Fruit fly (Drosophila melanogaster) whole organism, embryonic: Measurements from ENCODE around the gene Dok.

ENCODE experiments used
- BEAF-32 ChIP-seq: fragments of 200-800 bp; sonication (Bioruptor generic); optimal IDR thresholded peaks from 3 replicates; lab custom pipeline; 2017; ENCODE audit warnings: missing biosample characterization, missing genetic modification characterization, mild to moderate bottlenecking, moderate library complexity, missing genetic modification reagents
- BtbVII ChIP-seq: fragments of 200-800 bp; sonication (Bioruptor generic); optimal IDR thresholded peaks from 3 replicates; lab custom pipeline; 2017; ENCODE audit warnings: missing biosample characterization, mild to moderate bottlenecking, missing genetic modification characterization
- CG12219 ChIP-seq: fragments of 200-800 bp; sonication (Bioruptor generic); optimal IDR thresholded peaks from 3 replicates; lab custom pipeline; 2018; ENCODE audit warnings: missing biosample characterization, mild to moderate bottlenecking, missing genetic modification characterization
- CG12659 ChIP-seq: fragments of 200-800 bp; sonication (Bioruptor generic); optimal IDR thresholded peaks from 3 replicates; lab custom pipeline; 2017; ENCODE audit warnings: mild to moderate bottlenecking, missing biosample characterization, missing genetic modification reagents, missing genetic modification characterization
- CG14014 ChIP-seq: fragments of 200-800 bp; sonication (Bioruptor generic); IDR thresholded peaks from 2 replicates; pipeline ENCODE4 v1.3.6; 2022; ENCODE audit warnings: missing biosample characterization, missing genetic modification characterization
- CG14441 ChIP-seq: fragments of 200-800 bp; sonication (Bioruptor generic); IDR thresholded peaks from 2 replicates; pipeline ENCODE4 v1.3.6; 2022; ENCODE audit warnings: missing biosample characterization, missing genetic modification characterization
- CG15601 ChIP-seq: fragments of 200-800 bp; sonication (Bioruptor generic); optimal IDR thresholded peaks from 3 replicates; lab custom pipeline; 2019; ENCODE audit warnings: missing biosample characterization, mild to moderate bottlenecking, missing genetic modification characterization, moderate library complexity
- CG18011 ChIP-seq: fragments of 200-800 bp; sonication (Bioruptor generic); optimal IDR thresholded peaks from 2 replicates; lab custom pipeline; 2017; ENCODE audit warnings: missing biosample characterization, missing genetic modification characterization, mild to moderate bottlenecking, moderate library complexity, missing genotype
- CG2875 ChIP-seq: fragments of 200-800 bp; sonication (Bioruptor generic); optimal IDR thresholded peaks from 2 replicates; lab custom pipeline; 2017; ENCODE audit warnings: missing biosample characterization, mild to moderate bottlenecking, missing genetic modification characterization, missing genetic modification reagents
- CG30403 ChIP-seq: fragments of 200-800 bp; sonication (Bioruptor generic); optimal IDR thresholded peaks from 3 replicates; lab custom pipeline; 2016; ENCODE audit warnings: missing biosample characterization, missing genetic modification characterization
- CG31365 ChIP-seq: fragments of 200-800 bp; sonication (Bioruptor generic); optimal IDR thresholded peaks from 2 replicates; lab custom pipeline; 2018; ENCODE audit warnings: missing biosample characterization, mild to moderate bottlenecking, missing genetic modification characterization
- CG31441 ChIP-seq: fragments of 200-800 bp; sonication (Bioruptor generic); IDR thresholded peaks from 2 replicates; pipeline ENCODE4 v1.3.6; 2022; ENCODE audit warnings: missing biosample characterization, missing genetic modification characterization
- CG32767 ChIP-seq: fragments of 200-800 bp; sonication (Bioruptor generic); IDR thresholded peaks from 2 replicates; pipeline ENCODE4 v1.3.6; 2022; ENCODE audit warnings: missing biosample characterization, missing genetic modification characterization
- CG34376 ChIP-seq: fragments of 200-800 bp; sonication (Bioruptor generic); optimal IDR thresholded peaks from 2 replicates; lab custom pipeline; 2018; ENCODE audit warnings: missing biosample characterization, mild to moderate bottlenecking, missing genetic modification characterization
- CG3838 ChIP-seq: fragments of 200-800 bp; sonication (Bioruptor generic); optimal IDR thresholded peaks from 3 replicates; lab custom pipeline; 2016; ENCODE audit warnings: missing biosample characterization, missing genetic modification characterization
- CG4404 ChIP-seq: fragments of 200-800 bp; sonication (Bioruptor generic); IDR thresholded peaks from 2 replicates; pipeline ENCODE4 v1.3.6; 2022; ENCODE audit warnings: missing biosample characterization, missing genetic modification characterization
- CG8281 ChIP-seq: fragments of 200-800 bp; sonication (Bioruptor generic); optimal IDR thresholded peaks from 2 replicates; lab custom pipeline; 2018; ENCODE audit warnings: missing biosample characterization, mild to moderate bottlenecking, missing genetic modification characterization, moderate library complexity
- CG9215 ChIP-seq: fragments of 200-800 bp; sonication (Bioruptor generic); IDR thresholded peaks from 2 replicates; pipeline ENCODE4 v1.3.6; 2022; ENCODE audit warnings: missing biosample characterization, missing genetic modification characterization
- D19A ChIP-seq: fragments of 200-800 bp; optimal IDR thresholded peaks from 3 replicates; lab custom pipeline; 2019; ENCODE audit warnings: missing biosample characterization, mild to moderate bottlenecking, missing genetic modification characterization, moderate library complexity
- Dbx ChIP-seq: fragments of 200-800 bp; sonication (Bioruptor generic); IDR thresholded peaks from 3 replicates; pipeline ENCODE4 v1.3.6; 2022; ENCODE audit warnings: missing biosample characterization, missing genetic modification characterization
- Doc3 ChIP-seq: fragments of 200-800 bp; sonication (Bioruptor generic); IDR thresholded peaks from 3 replicates; pipeline ENCODE4 v1.3.6; 2022; ENCODE audit warnings: missing biosample characterization, missing genetic modification characterization; ENCODE audit not compliant: partially characterized antibody
- Gsc ChIP-seq: fragments of 200-800 bp; sonication (Bioruptor generic); IDR thresholded peaks from 2 replicates; pipeline ENCODE4 v1.3.6; 2022; ENCODE audit warnings: missing biosample characterization, missing genetic modification characterization
- HLH3B ChIP-seq: fragments of 200-800 bp; sonication (Bioruptor generic); IDR thresholded peaks from 2 replicates; pipeline ENCODE4 v1.3.6; 2022; ENCODE audit warnings: missing biosample characterization, missing genetic modification characterization
- Hey ChIP-seq: fragments of 200-800 bp; sonication (Bioruptor generic); optimal IDR thresholded peaks from 3 replicates; lab custom pipeline; 2018; ENCODE audit warnings: missing biosample characterization, mild to moderate bottlenecking, missing genetic modification characterization
- HmgZ ChIP-seq: fragments of 200-800 bp; sonication (Bioruptor generic); optimal IDR thresholded peaks from 2 replicates; lab custom pipeline; 2018; ENCODE audit warnings: missing biosample characterization, mild to moderate bottlenecking, missing genetic modification characterization
- Hr51 ChIP-seq, 2 experiments: fragments of 200-800 bp; sonication (Bioruptor generic); optimal IDR thresholded peaks; 2 replicates in 1 of 2; 3 replicates in 1 of 2; lab custom pipeline; 2016 to 2018; ENCODE audit warnings: missing biosample characterization in 2 of 2, missing genetic modification characterization in 2 of 2, mild to moderate bottlenecking in 1 of 2, moderate library complexity in 1 of 2
- Nf-YB ChIP-seq: fragments of 200-800 bp; sonication (Bioruptor generic); optimal IDR thresholded peaks from 3 replicates; lab custom pipeline; 2019; ENCODE audit warnings: missing biosample characterization, mild to moderate bottlenecking, missing genetic modification characterization, moderate library complexity
- Rfx ChIP-seq: fragments of 200-800 bp; sonication (Bioruptor generic); IDR thresholded peaks from 2 replicates; pipeline ENCODE4 v1.3.6; 2022; ENCODE audit warnings: missing biosample characterization, missing genetic modification characterization
- Sry-β ChIP-seq: fragments of 200-800 bp; sonication (Bioruptor generic); optimal IDR thresholded peaks from 2 replicates; lab custom pipeline; 2018; ENCODE audit warnings: missing biosample characterization, mild to moderate bottlenecking, missing genetic modification characterization, moderate library complexity
- Vsx1 ChIP-seq: fragments of 200-800 bp; sonication (Bioruptor generic); optimal IDR thresholded peaks from 2 replicates; lab custom pipeline; 2017; ENCODE audit warnings: missing biosample characterization, mild to moderate bottlenecking, missing genetic modification characterization, missing genetic modification reagents
- al ChIP-seq: fragments of 200-800 bp; sonication (Bioruptor generic); IDR thresholded peaks from 2 replicates; pipeline ENCODE4 v1.3.6; 2022; ENCODE audit warnings: missing biosample characterization, missing genetic modification characterization
- bowl ChIP-seq: fragments of 200-800 bp; sonication (Bioruptor generic); IDR thresholded peaks from 2 replicates; pipeline ENCODE4 v1.3.6; 2022; ENCODE audit warnings: missing biosample characterization, missing genetic modification characterization
- caup ChIP-seq: fragments of 200-800 bp; sonication (Bioruptor generic); optimal IDR thresholded peaks from 3 replicates; lab custom pipeline; 2017; ENCODE audit warnings: missing biosample characterization, mild to moderate bottlenecking, missing genetic modification characterization, moderate library complexity; ENCODE audit not compliant: severe bottlenecking
- chm ChIP-seq: fragments of 200-800 bp; sonication (Bioruptor generic); IDR thresholded peaks from 2 replicates; pipeline ENCODE4 v1.3.6; 2022; ENCODE audit warnings: missing biosample characterization, missing genetic modification characterization
- dmrt11E ChIP-seq: fragments of 200-800 bp; sonication (Bioruptor generic); optimal IDR thresholded peaks from 3 replicates; lab custom pipeline; 2018; ENCODE audit warnings: missing biosample characterization, mild to moderate bottlenecking, missing genetic modification characterization, moderate library complexity
- emc ChIP-seq: fragments of 200-800 bp; sonication (Bioruptor generic); optimal IDR thresholded peaks from 2 replicates; lab custom pipeline; 2016; ENCODE audit warnings: missing biosample characterization, missing genetic modification characterization
- insv ChIP-seq, 2 experiments: fragments of 200-800 bp; sonication (Bioruptor generic); optimal IDR thresholded peaks; 3 replicates each; lab custom pipeline; 2016 to 2018; ENCODE audit warnings: missing biosample characterization in 2 of 2, missing genetic modification characterization in 2 of 2
- lilli ChIP-seq: fragments of 200-800 bp; sonication (Bioruptor generic); optimal IDR thresholded peaks from 3 replicates; lab custom pipeline; 2016; ENCODE audit warnings: missing biosample characterization, missing genetic modification characterization
- p53 ChIP-seq: fragments of 200-800 bp; sonication (Bioruptor generic); optimal IDR thresholded peaks from 2 replicates; lab custom pipeline; 2016; ENCODE audit warnings: missing biosample characterization, missing genetic modification characterization
- peb ChIP-seq: fragments of 200-800 bp; sonication (Bioruptor generic); IDR thresholded peaks from 2 replicates; pipeline ENCODE4 v1.3.6; 2022; ENCODE audit warnings: missing biosample characterization, missing genetic modification characterization
- ro ChIP-seq: fragments of 200-800 bp; sonication (Bioruptor generic); IDR thresholded peaks from 2 replicates; pipeline ENCODE4 v1.3.6; 2022; ENCODE audit warnings: missing biosample characterization, missing genetic modification characterization
- salm ChIP-seq: fragments of 200-800 bp; sonication (Bioruptor generic); optimal IDR thresholded peaks from 2 replicates; lab custom pipeline; 2018; ENCODE audit warnings: missing biosample characterization, mild to moderate bottlenecking, missing genetic modification characterization
- sc ChIP-seq, 3 experiments: fragments of >200 bp in 2 of 3; fragments of 200-800 bp in 1 of 3; sonication (Bioruptor generic) in 1 of 3; optimal IDR thresholded peaks; 2 replicates in 2 of 3; 3 replicates in 1 of 3; lab custom pipeline; 2017; ENCODE audit warnings: mild to moderate bottlenecking in 1 of 3, missing biosample characterization in 1 of 3, missing genetic modification characterization in 1 of 3, missing genetic modification reagents in 1 of 3
- sr ChIP-seq: fragments of 200-800 bp; sonication (Bioruptor generic); IDR thresholded peaks from 3 replicates; pipeline ENCODE4 v1.3.6; 2022; ENCODE audit warnings: missing biosample characterization, missing genetic modification characterization
- twi ChIP-seq: fragments of 200-800 bp; optimal IDR thresholded peaks from 2 replicates; lab custom pipeline; 2019; ENCODE audit warnings: missing biosample characterization, mild to moderate bottlenecking, missing genetic modification characterization, moderate library complexity
- vfl ChIP-seq: fragments of 200-800 bp; sonication (Bioruptor generic); optimal IDR thresholded peaks from 2 replicates; lab custom pipeline; 2016; ENCODE audit warnings: missing biosample characterization, missing genetic modification characterization
- wdn ChIP-seq: fragments of 200-800 bp; sonication (Bioruptor generic); IDR thresholded peaks from 2 replicates; pipeline ENCODE4 v1.3.6; 2022; ENCODE audit warnings: missing biosample characterization, missing genetic modification characterization
- wek ChIP-seq: fragments of 200-800 bp; sonication (Bioruptor generic); optimal IDR thresholded peaks from 3 replicates; lab custom pipeline; 2018; ENCODE audit warnings: missing biosample characterization, mild to moderate bottlenecking, missing genetic modification characterization, moderate library complexity

Dok gene

DNA sequence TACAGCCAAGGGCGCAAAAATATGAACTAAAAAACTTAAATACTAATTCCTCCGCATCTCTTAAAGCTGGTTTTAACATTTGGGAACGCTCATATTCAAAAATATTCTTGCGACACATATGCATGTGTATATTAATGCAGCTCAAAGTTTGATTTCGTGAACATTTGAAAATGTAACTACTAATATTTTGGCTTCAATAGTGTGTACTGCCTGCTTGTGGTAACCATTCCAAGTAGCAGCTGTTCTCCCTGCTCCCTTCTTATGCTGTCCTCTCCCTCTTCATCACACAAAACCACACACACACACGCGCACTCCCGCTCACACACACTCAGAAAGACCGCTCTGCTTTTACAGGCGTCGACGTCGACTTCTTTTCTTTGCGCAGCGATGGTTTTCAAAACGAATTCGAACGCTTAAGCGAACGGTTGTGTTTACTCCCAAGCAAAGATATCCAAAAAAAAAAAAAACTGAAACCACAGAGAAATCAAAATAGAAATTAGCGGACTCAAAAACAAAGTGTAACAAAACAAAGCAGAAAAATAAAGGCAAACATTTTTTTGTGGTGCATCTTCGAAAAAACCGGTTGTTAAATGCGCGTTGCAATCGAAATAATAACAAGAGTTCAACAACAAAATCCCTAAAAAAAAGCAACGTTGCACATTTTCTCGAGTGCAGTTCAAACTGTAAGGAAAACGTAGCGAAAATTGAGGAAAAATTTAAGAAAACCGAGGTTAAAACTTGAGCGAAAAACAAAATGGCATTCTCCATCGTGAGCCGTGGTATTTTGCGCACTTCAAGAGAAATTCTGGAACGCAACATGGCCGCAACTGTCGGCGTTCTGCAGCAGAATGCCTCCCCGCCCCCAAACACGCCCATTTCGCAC lies 13.2 kb downstream of the Dok start, which contains the start of gene CBP (continued):
- TF ChIP-seq CG30403 (GFP tag; lab: Kevin White, UChicago) (peak; percentile 97), lilli (GFP tag; lab: Kevin White, UChicago) (peak; percentile 96), caup (peak; percentile 96), insv (GFP tag; optimal IDR thresholded peaks at IDR 0.05; lab: Kevin White, UChicago) (peak; percentile 62 to 73), D19A (tag; lab: Kevin White, UChicago) (peak; percentile 97), HmgZ (tag; lab: Kevin White, UChicago) (peak; percentile 98), BtbVII (GFP tag; lab: Kevin White, UChicago) (peak; percentile 96), Nf-YB (peak; percentile 90), CG9215 (GFP tag; lab: Robert Waterston, UW) (peak; percentile 84), CG31441 (GFP tag; lab: Robert Waterston, UW) (peak; percentile 95), CG2875 (GFP tag; lab: Kevin White, UChicago) (peak; percentile 98), Dbx (GFP tag; lab: Robert Waterston, UW) (peak; percentile 85), CG14441 (GFP tag; lab: Robert Waterston, UW) (peak; percentile 93), CG4404 (peak; percentile 93), al (GFP tag; lab: Robert Waterston, UW) (peak; percentile 72), CG12219 (GFP tag; lab: Kevin White, UChicago) (peak; percentile 99), Hr51 (GFP tag; optimal IDR thresholded peaks at IDR 0.05; lab: Kevin White, UChicago) (peak; percentile 95 to 98), CG14014 (GFP tag; lab: Robert Waterston, UW) (peak; percentile 93), Doc3 (GFP tag; lab: Robert Waterston, UW) (no peak), dmrt11E (peak; percentile 99), sr (GFP tag; lab: Robert Waterston, UW) (peak; percentile 91; the same call in 2 of the 3 replicates), salm (tag; lab: Kevin White, UChicago) (peak; percentile 98), chm (GFP tag; lab: Robert Waterston, UW) (peak; percentile 96), Vsx1 (peak; percentile 92), twi (tag; lab: Kevin White, UChicago) (peak; percentile 95), CG15601 (tag; lab: Kevin White, UChicago) (peak; percentile 98), emc (GFP tag; lab: Kevin White, UChicago) (peak; percentile 92), peb (GFP tag; lab: Robert Waterston, UW) (peak; percentile 95), ro (peak; percentile 84), CG32767 (GFP tag; lab: Robert Waterston, UW) (peak; percentile 95), CG18011 (GFP tag; lab: Kevin White, UChicago) (peak; percentile 85), CG12659 (GFP tag; lab: Kevin White, UChicago) (peak; percentile 97), Rfx (GFP tag; lab: Robert Waterston, UW) (peak; percentile 93), CG34376 (GFP tag; lab: Kevin White, UChicago) (peak; percentile 91), CG3838 (GFP tag; lab: Kevin White, UChicago) (peak; percentile 87), wdn (GFP tag; lab: Robert Waterston, UW) (peak; percentile 91), CG31365 (tag; lab: Kevin White, UChicago) (peak; percentile 91), Sry-β (GFP tag; lab: Kevin White, UChicago) (peak; percentile 79), p53 (GFP tag; lab: Kevin White, UChicago) (peak; percentile 93), bowl (GFP tag; lab: Robert Waterston, UW) (peak; percentile 90), sc (optimal IDR thresholded peaks at IDR 0.05; lab: Kevin White, UChicago) (no peak), sc (GFP tag; optimal IDR thresholded peaks at IDR 0.05; lab: Kevin White, UChicago) (peak; percentile 99), BEAF-32 (GFP tag; lab: Kevin White, UChicago) (peak; percentile 12), CG8281 (tag; lab: Kevin White, UChicago) (peak; percentile 92), Gsc (GFP tag; lab: Robert Waterston, UW) (peak; percentile 93), wek (GFP tag; lab: Kevin White, UChicago) (peak; percentile 93), Hey (tag; lab: Kevin White, UChicago) (peak; percentile 85), HLH3B (GFP tag; lab: Robert Waterston, UW) (peak; percentile 96), vfl (GFP tag; lab: Kevin White, UChicago) (peak; percentile 91)
